Worm (Caenorhabditis elegans) whole organism, L2 larva: ENCODE measurements around the gene str-89.

Experiments
- C34F6.9 ChIP-seq: fragments of 150-350 bp; optimal IDR thresholded peaks from 2 replicates; lab custom pipeline; 2014; ENCODE audit warnings: missing biosample characterization, missing genetic modification characterization
- F13H6.1 ChIP-seq: sonication (generic microtip); optimal IDR thresholded peaks from 2 replicates; lab custom pipeline; 2016; ENCODE audit warnings: missing genetic modification characterization, missing compliant biosample characterization
- Y55F3AM.14 ChIP-seq: fragments of 200-800 bp; sonication (Bioruptor generic); optimal IDR thresholded peaks from 2 replicates; lab custom pipeline; 2018; ENCODE audit warnings: mild to moderate bottlenecking, missing genetic modification characterization, missing compliant biosample characterization
- alr-1 ChIP-seq: fragments of 150-350 bp; optimal IDR thresholded peaks from 2 replicates; lab custom pipeline; 2014; ENCODE audit warnings: missing biosample characterization, missing genetic modification characterization
- aly-2 ChIP-seq: fragments of 150-350 bp; optimal IDR thresholded peaks from 2 replicates; lab custom pipeline; 2014; ENCODE audit warnings: missing biosample characterization, missing genetic modification characterization
- ama-1 ChIP-seq: fragments of 150-350 bp; optimal IDR thresholded peaks from 2 replicates; lab custom pipeline; 2018; ENCODE audit warnings: inconsistent platforms
- ceh-16 ChIP-seq: fragments of 150-350 bp; optimal IDR thresholded peaks from 2 replicates; lab custom pipeline; 2014; ENCODE audit warnings: missing biosample characterization, missing genetic modification characterization
- ceh-82 ChIP-seq: fragments of 150-350 bp; optimal IDR thresholded peaks from 2 replicates; lab custom pipeline; 2014; ENCODE audit warnings: missing biosample characterization, missing genetic modification characterization
- crh-2 ChIP-seq: sonication (generic microtip); optimal IDR thresholded peaks from 2 replicates; lab custom pipeline; 2017; ENCODE audit warnings: missing biosample characterization, missing genetic modification characterization
- dmd-4 ChIP-seq: sonication (generic microtip); optimal IDR thresholded peaks from 2 replicates; lab custom pipeline; 2017; ENCODE audit warnings: missing biosample characterization, missing genetic modification characterization
- elt-1 ChIP-seq: fragments of 150-350 bp; optimal IDR thresholded peaks from 2 replicates; lab custom pipeline; 2014; ENCODE audit warnings: missing biosample characterization, missing genetic modification characterization
- elt-3 ChIP-seq: sonication (generic microtip); optimal IDR thresholded peaks from 2 replicates; lab custom pipeline; 2017; ENCODE audit warnings: missing biosample characterization, missing genetic modification characterization
- fos-1 ChIP-seq: fragments of 150-350 bp; optimal IDR thresholded peaks from 2 replicates; lab custom pipeline; 2014; ENCODE audit warnings: missing biosample characterization, missing genetic modification characterization
- gmeb-1 ChIP-seq: fragments of 150-350 bp; optimal IDR thresholded peaks from 2 replicates; lab custom pipeline; 2014; ENCODE audit warnings: missing biosample characterization, missing genetic modification characterization
- lin-11 ChIP-seq: fragments of 150-350 bp; sonication (generic microtip); optimal IDR thresholded peaks from 2 replicates; lab custom pipeline; 2014; ENCODE audit warnings: missing biosample characterization, missing genetic modification characterization, inconsistent platforms, mixed read lengths
- lin-13 ChIP-seq: fragments of 150-350 bp; optimal IDR thresholded peaks from 2 replicates; lab custom pipeline; 2014; ENCODE audit warnings: missing biosample characterization, missing genetic modification reagents, missing genetic modification characterization
- lsy-2 ChIP-seq, 2 experiments: fragments of 150-350 bp in 1 of 2; sonication (generic microtip) in 1 of 2; optimal IDR thresholded peaks; 2 replicates each; lab custom pipeline; 2014 to 2017; ENCODE audit warnings: missing biosample characterization in 2 of 2, missing genetic modification characterization in 2 of 2
- mab-5 ChIP-seq: fragments of 150-350 bp; optimal IDR thresholded peaks from 2 replicates; lab custom pipeline; 2014; ENCODE audit warnings: missing biosample characterization, missing genetic modification characterization
- mbf-1 ChIP-seq: sonication (generic microtip); optimal IDR thresholded peaks from 2 replicates; lab custom pipeline; 2017; ENCODE audit warnings: missing biosample characterization, missing genetic modification characterization
- nhr-11 ChIP-seq: fragments of 150-350 bp; optimal IDR thresholded peaks from 2 replicates; lab custom pipeline; 2014; ENCODE audit warnings: missing biosample characterization, missing genetic modification characterization
- nhr-129 ChIP-seq: fragments of 150-350 bp; optimal IDR thresholded peaks from 2 replicates; lab custom pipeline; 2014; ENCODE audit warnings: missing biosample characterization, missing genetic modification characterization
- nhr-237 ChIP-seq: fragments of 150-350 bp; optimal IDR thresholded peaks from 2 replicates; lab custom pipeline; 2014; ENCODE audit warnings: missing biosample characterization, missing genetic modification characterization
- nhr-6 ChIP-seq: fragments of 150-350 bp; optimal IDR thresholded peaks from 2 replicates; lab custom pipeline; 2014; ENCODE audit warnings: missing biosample characterization, missing genetic modification characterization
- sem-4 ChIP-seq: fragments of 150-350 bp; optimal IDR thresholded peaks from 2 replicates; lab custom pipeline; 2014; ENCODE audit warnings: missing biosample characterization, missing genetic modification reagents, missing genetic modification characterization
- skn-1 ChIP-seq: sonication (generic microtip); optimal IDR thresholded peaks from 2 replicates; lab custom pipeline; 2017; ENCODE audit warnings: missing biosample characterization, missing genetic modification characterization
- sma-3 ChIP-seq: sonication (generic microtip); optimal IDR thresholded peaks from 2 replicates; lab custom pipeline; 2016; ENCODE audit warnings: missing genetic modification reagents, missing genetic modification characterization, missing compliant biosample characterization
- sma-9 ChIP-seq, 2 experiments: fragments of 150-350 bp in 1 of 2; sonication (generic microtip) in 1 of 2; optimal IDR thresholded peaks; 2 replicates each; lab custom pipeline; 2014 to 2016; ENCODE audit warnings: missing genetic modification characterization in 2 of 2, mild to moderate bottlenecking in 1 of 2, missing biosample characterization in 1 of 2, missing compliant biosample characterization in 1 of 2, missing genetic modification reagents in 1 of 2, moderate library complexity in 1 of 2
- snpc-4 ChIP-seq: fragments of 150-350 bp; optimal IDR thresholded peaks from 2 replicates; lab custom pipeline; 2014; ENCODE audit warnings: missing biosample characterization, missing genetic modification characterization
- unc-39 ChIP-seq: fragments of 150-350 bp; optimal IDR thresholded peaks from 2 replicates; lab custom pipeline; 2014; ENCODE audit warnings: missing biosample characterization, missing genetic modification characterization
- unc-55 ChIP-seq: fragments of 150-350 bp; sonication (generic microtip); optimal IDR thresholded peaks from 3 replicates; lab custom pipeline; 2014; ENCODE audit warnings: missing biosample characterization, missing genetic modification reagents, missing genetic modification characterization
- unc-62 ChIP-seq: fragments of 150-350 bp; optimal IDR thresholded peaks from 2 replicates; lab custom pipeline; 2014; ENCODE audit warnings: missing biosample characterization, missing genetic modification reagents, missing genetic modification characterization
- ztf-1 ChIP-seq: fragments of 200-800 bp; sonication (Bioruptor generic); conservative IDR thresholded peaks from 2 replicates; pipeline ENCODE4 v1.3.6; 2022; ENCODE audit warnings: missing genetic modification characterization, missing compliant biosample characterization
- ztf-4 ChIP-seq: fragments of 150-350 bp; optimal IDR thresholded peaks from 2 replicates; lab custom pipeline; 2014; ENCODE audit warnings: missing biosample characterization, missing genetic modification characterization

Gene str-89

DNA sequence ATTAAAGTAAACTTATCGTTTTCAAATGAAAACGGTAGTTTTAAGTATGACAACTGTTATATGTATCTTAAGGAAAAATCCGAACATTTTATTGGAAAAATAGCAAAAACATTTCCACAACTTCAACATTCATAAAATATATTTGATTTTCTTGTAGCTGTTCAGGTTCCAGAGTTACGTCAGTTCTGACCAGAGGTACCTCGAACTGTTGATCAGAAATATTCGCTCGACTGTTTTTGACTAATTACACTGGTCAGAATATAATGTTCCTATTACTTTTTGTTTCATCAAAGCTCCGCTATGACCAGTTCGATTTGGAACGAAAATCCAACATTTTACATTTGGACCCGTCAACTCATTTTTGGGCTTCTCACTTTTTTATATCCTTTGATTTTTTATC, 38.4 kb downstream of the str-89 start, which contains the start of gene srh-31:
Gene srh-31 (plus strand): TSS at position 301 of the 400 bp plus-strand sequence.
- TF ChIP-seq sma-9 (GFP tag; optimal IDR thresholded peaks at IDR 0.05; lab: Kevin White, UChicago) (no peak), sma-9 (tag; optimal IDR thresholded peaks at IDR 0.05; lab: Kevin White, UChicago) (no peak), ztf-1 (no peak), lin-11 (tag; lab: Kevin White, UChicago) (no peak), mab-5 (tag; lab: Kevin White, UChicago) (no peak)

DNA sequence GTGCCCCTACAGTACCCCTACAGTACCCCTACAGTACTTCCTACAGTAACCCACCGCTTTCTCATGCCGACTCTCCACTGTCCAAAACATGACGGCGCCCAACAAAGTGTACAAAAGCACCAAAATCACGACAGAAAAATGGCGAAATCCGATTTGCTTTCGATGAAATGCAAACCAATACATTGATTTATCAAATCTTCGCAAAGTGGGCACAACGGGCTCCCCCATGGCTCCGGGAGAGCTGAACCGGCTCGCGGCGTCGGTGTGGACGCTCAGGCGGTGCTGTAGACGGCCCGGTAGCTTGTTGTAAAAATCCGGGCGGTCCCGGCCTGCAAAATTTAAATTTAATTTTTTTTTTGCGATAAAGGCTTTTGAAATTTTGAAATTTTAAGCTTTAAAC, 43.7 kb downstream of the str-89 start:
- no peak for TF ChIP-seq sma-9 (GFP tag; optimal IDR thresholded peaks at IDR 0.05; lab: Kevin White, UChicago)
- TF ChIP-seq sma-9 (tag; optimal IDR thresholded peaks at IDR 0.05; lab: Kevin White, UChicago) = no peak
- TF ChIP-seq unc-62 = no peak
- TF ChIP-seq ama-1 (lab: Kevin White, UChicago) = no peak
- TF ChIP-seq aly-2 (tag; lab: Kevin White, UChicago) = no peak
- no peak for TF ChIP-seq mbf-1 (tag; lab: Kevin White, UChicago)
- no peak for TF ChIP-seq mab-5 (tag; lab: Kevin White, UChicago)
- no peak for TF ChIP-seq unc-55
- TF ChIP-seq unc-39 (tag; lab: Kevin White, UChicago) = no peak
- TF ChIP-seq nhr-6 = no peak

DNA sequence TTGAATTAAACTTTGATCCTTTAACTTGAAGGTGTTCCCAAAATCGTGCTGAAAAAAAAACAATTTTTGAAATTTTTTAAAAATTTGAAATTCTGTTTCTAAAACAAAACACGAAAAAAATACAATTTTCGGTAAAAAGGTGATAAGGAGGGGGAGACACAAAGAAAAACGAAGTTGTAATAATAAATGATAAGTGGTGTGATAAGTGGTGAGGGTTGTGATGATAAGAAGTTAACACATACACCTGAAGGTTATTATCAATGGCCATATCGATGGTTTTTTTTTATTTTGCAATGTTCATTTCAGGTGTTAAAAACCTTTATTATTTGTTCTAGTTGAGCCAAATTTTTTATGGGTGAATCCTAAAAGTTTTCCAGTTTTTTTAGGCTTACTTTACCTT, 45.7 kb downstream of the str-89 start, which contains the start of gene twk-33:
Gene twk-33 (minus strand): TSS at position 48 of the 400 bp plus-strand sequence.
- TF ChIP-seq sma-3 (GFP tag; lab: Kevin White, UChicago) = no peak
- TF ChIP-seq sem-4 (tag; lab: Kevin White, UChicago) = no peak
- no peak for TF ChIP-seq lsy-2 (tag; optimal IDR thresholded peaks at IDR 0.05; lab: Kevin White, UChicago)
- no peak for TF ChIP-seq lin-13 (GFP tag; lab: Kevin White, UChicago)
- TF ChIP-seq mab-5 (tag; lab: Kevin White, UChicago) = no peak
- TF ChIP-seq gmeb-1 (tag; lab: Kevin White, UChicago) = peak; percentile 51
- TF ChIP-seq crh-2 (tag; lab: Kevin White, UChicago) = peak; percentile 15
- TF ChIP-seq aly-2 (tag; lab: Kevin White, UChicago) = no peak
- no peak for TF ChIP-seq ceh-82 (tag; lab: Kevin White, UChicago)
- TF ChIP-seq elt-3 (tag; lab: Kevin White, UChicago) = no peak
- no peak for TF ChIP-seq F13H6.1 (tag; lab: Kevin White, UChicago)
- no peak for TF ChIP-seq unc-39 (tag; lab: Kevin White, UChicago)
- TF ChIP-seq C34F6.9 (tag; lab: Kevin White, UChicago) = no peak
- no peak for TF ChIP-seq ztf-4
- TF ChIP-seq nhr-6 = no peak
- no peak for TF ChIP-seq Y55F3AM.14 (GFP tag; lab: Kevin White, UChicago)
- TF ChIP-seq fos-1 (tag; lab: Kevin White, UChicago) = peak; percentile 91
- no peak for TF ChIP-seq ceh-16 (tag; lab: Kevin White, UChicago)

DNA sequence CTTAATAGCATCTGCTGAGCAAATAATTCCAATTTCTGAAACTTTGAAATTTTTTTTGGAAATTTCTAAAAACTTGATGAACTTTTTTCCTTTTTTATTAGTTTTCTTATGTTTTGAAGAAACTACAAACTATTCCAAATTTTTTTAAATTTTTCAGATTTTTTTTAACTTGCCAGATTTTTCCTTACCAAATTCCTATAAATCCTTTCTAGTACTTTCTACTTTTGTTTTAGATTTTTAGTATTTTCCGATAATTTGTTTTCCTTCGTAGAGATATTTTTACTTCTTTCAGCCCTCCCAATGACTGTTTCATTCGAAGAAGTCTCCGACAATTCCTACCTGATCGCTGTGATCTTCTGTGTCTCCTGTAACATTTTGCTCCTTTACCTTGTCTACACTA, 50.0 kb downstream of the str-89 start, which contains the start of gene str-77:
Gene str-77 (plus strand): TSS at position 301 of the 400 bp plus-strand sequence.
- TF ChIP-seq Y55F3AM.14 (GFP tag; lab: Kevin White, UChicago) (no peak), snpc-4 (tag; lab: Kevin White, UChicago) (no peak), ztf-4 (no peak), fos-1 (tag; lab: Kevin White, UChicago) (no peak), alr-1 (tag; lab: Kevin White, UChicago) (no peak), ztf-1 (no peak), nhr-237 (tag; lab: Kevin White, UChicago) (no peak), skn-1 (tag; lab: Kevin White, UChicago) (no peak), ceh-16 (tag; lab: Kevin White, UChicago) (no peak), unc-62 (no peak), lsy-2 (tag; optimal IDR thresholded peaks at IDR 0.05; lab: Kevin White, UChicago) (no peak), elt-1 (tag; lab: Kevin White, UChicago) (no peak), nhr-11 (tag; lab: Kevin White, UChicago) (no peak), nhr-129 (tag; lab: Kevin White, UChicago) (no peak), dmd-4 (tag; lab: Kevin White, UChicago) (no peak), sem-4 (tag; lab: Kevin White, UChicago) (no peak), elt-3 (tag; lab: Kevin White, UChicago) (no peak)
